Worm (Caenorhabditis elegans) whole organism, L1 larva: ENCODE results near the gene srx-114.

Experiments
- blmp-1 ChIP-seq: fragments of 150-350 bp; optimal IDR thresholded peaks from 2 replicates; lab custom pipeline; 2014; ENCODE audit warnings: missing biosample characterization, missing genetic modification characterization
- ceh-63 ChIP-seq: fragments of 200-800 bp; sonication (Bioruptor generic); optimal IDR thresholded peaks from 2 replicates; lab custom pipeline; 2018; ENCODE audit warnings: mild to moderate bottlenecking, missing genetic modification characterization, missing compliant biosample characterization
- dpl-1 ChIP-seq, 3 experiments: fragments of 150-350 bp in 2 of 3; sonication (generic microtip) in 1 of 3; optimal IDR thresholded peaks; 2 replicates each; lab custom pipeline; 2014 to 2017; ENCODE audit warnings: missing biosample characterization in 3 of 3, missing genetic modification characterization in 3 of 3, missing genetic modification reagents in 3 of 3
- elt-2 ChIP-seq: sonication (generic microtip); optimal IDR thresholded peaks from 2 replicates; lab custom pipeline; 2016; ENCODE audit warnings: missing genetic modification characterization, mild to moderate bottlenecking, inconsistent platforms, missing compliant biosample characterization, missing genetic modification reagents
- fos-1 ChIP-seq: fragments of 150-350 bp; optimal IDR thresholded peaks from 2 replicates; lab custom pipeline; 2014; ENCODE audit warnings: missing biosample characterization, missing genetic modification characterization
- hlh-17 ChIP-seq: fragments of 200-800 bp; sonication (Bioruptor generic); optimal IDR thresholded peaks from 2 replicates; lab custom pipeline; 2018; ENCODE audit warnings: missing genetic modification characterization, mild to moderate bottlenecking, missing compliant biosample characterization, moderate library complexity, borderline replicate concordance
- irx-1 ChIP-seq: sonication (generic microtip); optimal IDR thresholded peaks from 2 replicates; lab custom pipeline; 2016; ENCODE audit warnings: missing genetic modification characterization, missing compliant biosample characterization
- jun-1 ChIP-seq: fragments of 150-350 bp; optimal IDR thresholded peaks from 2 replicates; lab custom pipeline; 2014; ENCODE audit warnings: missing biosample characterization, missing genetic modification reagents, missing genetic modification characterization
- lin-35 ChIP-seq, 2 experiments: fragments of 150-350 bp; optimal IDR thresholded peaks; 2 replicates each; lab custom pipeline; 2014; ENCODE audit warnings: missing biosample characterization in 2 of 2, missing genetic modification characterization in 2 of 2, missing genetic modification reagents in 2 of 2
- nhr-11 ChIP-seq: fragments of 150-350 bp; optimal IDR thresholded peaks from 2 replicates; lab custom pipeline; 2014; ENCODE audit warnings: missing biosample characterization, missing genetic modification characterization
- nhr-19 ChIP-seq: fragments of 200-800 bp; sonication (Bioruptor generic); conservative IDR thresholded peaks from 2 replicates; pipeline ENCODE4 v1.3.6; 2022; ENCODE audit warnings: missing genetic modification characterization, missing compliant biosample characterization
- nhr-28 ChIP-seq: fragments of 150-350 bp; optimal IDR thresholded peaks from 2 replicates; lab custom pipeline; 2014; ENCODE audit warnings: missing biosample characterization, missing genetic modification characterization
- pqm-1 ChIP-seq: sonication (generic microtip); optimal IDR thresholded peaks from 3 replicates; lab custom pipeline; 2017; ENCODE audit warnings: missing biosample characterization, missing genetic modification characterization
- sup-37 ChIP-seq: fragments of 200-800 bp; sonication (Bioruptor generic); optimal IDR thresholded peaks from 2 replicates; lab custom pipeline; 2018; ENCODE audit warnings: mild to moderate bottlenecking, missing genetic modification characterization, missing compliant biosample characterization

ce11 chrII:5481982-5482381 is 49.0 kb upstream of the srx-114 start, which contains the start of gene cal-8:
- TF ChIP-seq ceh-63 (no peak), nhr-19 (GFP tag; lab: Robert Waterston, UW) (no peak), lin-35 (GFP tag; optimal IDR thresholded peaks at IDR 0.05; lab: Kevin White, UChicago) (no peak), irx-1 (tag; lab: Kevin White, UChicago) (no peak), nhr-11 (no peak), dpl-1 (GFP tag; optimal IDR thresholded peaks at IDR 0.05; lab: Kevin White, UChicago) (no peak), fos-1 (no peak), nhr-28 (tag; lab: Kevin White, UChicago) (no peak), hlh-17 (no peak), blmp-1 (tag; lab: Kevin White, UChicago) (no peak), pqm-1 (tag; lab: Kevin White, UChicago) (no peak), jun-1 (tag; lab: Kevin White, UChicago) (no peak), sup-37 (GFP tag; lab: Kevin White, UChicago) (no peak), elt-2 (tag; lab: Kevin White, UChicago) (no peak)
